Fruit fly (Drosophila melanogaster) whole organism: Measurements from ENCODE around the gene CG9691.

Experiments used
- CG8478 ChIP-seq: fragments of >200 bp; optimal IDR thresholded peaks from 2 replicates; lab custom pipeline; 2018; ENCODE audit warnings: inconsistent platforms
- Dll ChIP-seq: fragments of >200 bp; optimal IDR thresholded peaks from 2 replicates; lab custom pipeline; 2017
- EcR ChIP-seq, 2 experiments: fragments of >200 bp; optimal IDR thresholded peaks; 2 replicates each; lab custom pipeline; 2017; ENCODE audit warnings: missing biosample characterization in 2 of 2, missing genetic modification characterization in 2 of 2, missing genetic modification reagents in 2 of 2
- pan ChIP-seq: fragments of >200 bp; optimal IDR thresholded peaks from 2 replicates; lab custom pipeline; 2017
- psq ChIP-seq: fragments of >200 bp; optimal IDR thresholded peaks from 2 replicates; lab custom pipeline; 2017
- usp ChIP-seq: fragments of >200 bp; optimal IDR thresholded peaks from 2 replicates; lab custom pipeline; 2017; ENCODE audit warnings: missing biosample characterization, missing genetic modification characterization, mixed read lengths

The CG9691 gene

dm6 chrX:9884221-9884620, at the start of gene CG9691:
Gene CG9691 (plus strand): TSS chrX:9884442.
- no peak for TF ChIP-seq CG8478 (lab: Kevin White, UChicago)
- no peak for TF ChIP-seq pan
- no peak for TF ChIP-seq Dll (lab: Kevin White, UChicago)
- TF ChIP-seq EcR (GFP tag; optimal IDR thresholded peaks at IDR 0.05; lab: Kevin White, UChicago), result no peak
- TF ChIP-seq psq (lab: Kevin White, UChicago), result no peak
- TF ChIP-seq usp (GFP tag; lab: Kevin White, UChicago), result no peak

dm6 chrX:9847529-9847928, 36.7 kb upstream of the CG9691 start:
- TF ChIP-seq EcR (GFP tag; optimal IDR thresholded peaks at IDR 0.05; lab: Kevin White, UChicago), result no peak
- TF ChIP-seq usp (GFP tag; lab: Kevin White, UChicago), result no peak
- no peak for TF ChIP-seq psq (lab: Kevin White, UChicago)
- no peak for TF ChIP-seq CG8478 (lab: Kevin White, UChicago)
- TF ChIP-seq pan, result no peak
- TF ChIP-seq Dll (lab: Kevin White, UChicago), result no peak

dm6 chrX:9864882-9865281, 19.4 kb upstream of the CG9691 start, which contains the start of gene Ser7:
Gene Ser7 (plus strand): TSS chrX:9865233.
- no peak for TF ChIP-seq CG8478 (lab: Kevin White, UChicago)
- no peak for TF ChIP-seq psq (lab: Kevin White, UChicago)
- no peak for TF ChIP-seq Dll (lab: Kevin White, UChicago)
- TF ChIP-seq usp (GFP tag; lab: Kevin White, UChicago), result no peak
- no peak for TF ChIP-seq pan
- TF ChIP-seq EcR (GFP tag; optimal IDR thresholded peaks at IDR 0.05; lab: Kevin White, UChicago), result no peak

dm6 chrX:9868510-9869248, 15.6 kb upstream of the CG9691 start, which contains the start of gene CG45060:
Gene CG45060 (minus strand): TSS chrX:9868568.
- TF ChIP-seq psq (lab: Kevin White, UChicago) (no peak), usp (GFP tag; lab: Kevin White, UChicago) (no peak), pan (no peak), EcR (GFP tag; optimal IDR thresholded peaks at IDR 0.05; lab: Kevin White, UChicago) (no peak), Dll (lab: Kevin White, UChicago) (no peak), CG8478 (lab: Kevin White, UChicago) (no peak)

- TF ChIP-seq pan (no peak), usp (GFP tag; lab: Kevin White, UChicago) (no peak), CG8478 (lab: Kevin White, UChicago) (no peak), Dll (lab: Kevin White, UChicago) (no peak), EcR (GFP tag; optimal IDR thresholded peaks at IDR 0.05; lab: Kevin White, UChicago) (no peak), psq (lab: Kevin White, UChicago) (no peak)
Measured at dm6 chrX:9871632-9872031, 12.6 kb upstream of the CG9691 start, which contains the start of gene CG45061. Gene CG45061 (minus strand): TSS chrX:9871702.

DNA sequence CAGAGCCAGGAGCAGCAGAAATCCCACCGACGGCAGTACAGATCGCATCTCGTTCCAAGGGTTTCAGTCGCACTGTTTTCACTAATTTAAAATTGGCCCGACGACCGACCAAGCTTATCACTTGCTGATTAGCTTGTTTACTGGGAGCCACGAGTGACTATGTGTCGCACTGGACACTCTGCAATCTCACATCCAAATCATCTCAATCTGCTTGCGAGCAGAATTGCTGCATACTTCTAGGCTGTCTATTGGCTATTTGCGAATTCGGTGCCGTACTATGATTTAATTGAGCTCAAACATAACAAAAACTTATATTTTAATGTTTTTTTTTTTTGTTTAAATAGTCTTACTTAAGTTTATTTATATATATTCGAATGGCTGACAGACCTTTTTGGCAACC, 10.3 kb upstream of the CG9691 start, which contains the start of gene CG32695:
Gene CG32695, minus strand, starts transcription at position 141 of the 400 bp plus-strand sequence.
- TF ChIP-seq psq (lab: Kevin White, UChicago), result no peak
- no peak for TF ChIP-seq usp (GFP tag; lab: Kevin White, UChicago)
- no peak for TF ChIP-seq pan
- TF ChIP-seq Dll (lab: Kevin White, UChicago), result no peak
- TF ChIP-seq EcR (GFP tag; optimal IDR thresholded peaks at IDR 0.05; lab: Kevin White, UChicago), result no peak
- no peak for TF ChIP-seq CG8478 (lab: Kevin White, UChicago)

dm6 chrX:9875948-9876853, 8.0 kb upstream of the CG9691 start, which contains the start of gene CG15247:
Gene CG15247 (minus strand): TSS chrX:9876672.
- TF ChIP-seq psq (lab: Kevin White, UChicago) (no peak), EcR (GFP tag; optimal IDR thresholded peaks at IDR 0.05; lab: Kevin White, UChicago) (no peak), usp (GFP tag; lab: Kevin White, UChicago) (no peak), pan (no peak), Dll (lab: Kevin White, UChicago) (no peak), CG8478 (lab: Kevin White, UChicago) (no peak)

dm6 chrX:9877240-9877639, 7.0 kb upstream of the CG9691 start:
- no peak for TF ChIP-seq CG8478 (lab: Kevin White, UChicago)
- no peak for TF ChIP-seq Dll (lab: Kevin White, UChicago)
- no peak for TF ChIP-seq pan
- no peak for TF ChIP-seq psq (lab: Kevin White, UChicago)
- no peak for TF ChIP-seq EcR (GFP tag; optimal IDR thresholded peaks at IDR 0.05; lab: Kevin White, UChicago)
- no peak for TF ChIP-seq usp (GFP tag; lab: Kevin White, UChicago)

DNA sequence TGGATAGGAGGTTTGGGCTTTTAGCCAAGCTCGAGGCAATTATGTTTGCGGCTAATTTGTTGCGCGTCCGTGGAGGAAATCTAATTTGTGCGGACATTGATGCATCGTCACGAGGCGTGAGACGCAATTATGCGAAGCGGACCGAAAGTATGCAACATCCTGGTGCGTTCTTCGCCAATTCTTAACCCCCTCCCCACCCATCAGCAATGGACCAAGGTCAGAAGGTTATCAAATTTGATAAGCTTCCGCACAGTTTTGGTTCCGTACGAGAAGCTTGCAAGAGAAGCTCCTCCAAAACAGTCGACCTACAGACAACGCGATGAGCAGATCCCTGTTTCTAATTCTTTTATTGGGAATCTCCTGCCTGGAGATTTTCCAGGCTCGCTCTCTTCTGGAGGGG, 6.1 kb upstream of the CG9691 start, which contains the start of gene CG1468:
Gene CG1468, plus strand, starts transcription at position 298 of the 400 bp plus-strand sequence.
- TF ChIP-seq Dll (lab: Kevin White, UChicago), result no peak
- no peak for TF ChIP-seq CG8478 (lab: Kevin White, UChicago)
- no peak for TF ChIP-seq usp (GFP tag; lab: Kevin White, UChicago)

- no peak for TF ChIP-seq psq (lab: Kevin White, UChicago)
- no peak for TF ChIP-seq usp (GFP tag; lab: Kevin White, UChicago)
- no peak for TF ChIP-seq Dll (lab: Kevin White, UChicago)
- TF ChIP-seq CG8478 (lab: Kevin White, UChicago), result no peak
- TF ChIP-seq EcR (GFP tag; optimal IDR thresholded peaks at IDR 0.05; lab: Kevin White, UChicago), result no peak
- no peak for TF ChIP-seq pan
Measured at dm6 chrX:9879570-9879969, 4.7 kb upstream of the CG9691 start, which contains the start of gene CG9686. Gene CG9686 (plus strand): TSS chrX:9879870.

DNA sequence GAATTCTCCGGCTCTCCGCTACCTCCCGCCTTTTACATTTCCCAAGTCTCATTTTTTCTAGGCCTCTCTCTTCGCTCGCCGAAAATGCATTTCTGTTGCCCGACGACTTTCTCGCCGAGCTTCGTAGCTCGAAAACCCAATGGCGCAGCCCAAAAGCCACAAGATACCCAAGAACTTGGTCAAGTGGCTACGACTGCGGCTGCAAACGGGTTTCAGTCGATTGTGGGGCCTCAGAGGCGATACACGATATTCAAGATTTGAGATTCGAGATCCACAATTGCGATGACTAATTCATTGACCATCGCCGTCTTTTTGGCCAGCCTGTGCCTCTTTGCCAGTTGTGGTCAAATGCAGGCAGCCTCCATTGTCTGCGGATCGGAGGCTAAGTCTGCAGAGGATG, 2.5 kb upstream of the CG9691 start, which contains the start of gene CG9689:
Gene CG9689, plus strand, starts transcription at position 208 of the 400 bp plus-strand sequence.
- no peak for TF ChIP-seq usp (GFP tag; lab: Kevin White, UChicago)
- no peak for TF ChIP-seq EcR (GFP tag; optimal IDR thresholded peaks at IDR 0.05; lab: Kevin White, UChicago)
- TF ChIP-seq psq (lab: Kevin White, UChicago), result no peak
- TF ChIP-seq CG8478 (lab: Kevin White, UChicago), result no peak
